Worm (Caenorhabditis elegans): ENCODE data around the gene C56E10.3.

C56E10.3 gene

ce11 chrX:6642798-6643197 lies 2.7 kb upstream of the C56E10.3 start (continued):
- TF ChIP-seq snpc-4 (tag; optimal IDR thresholded peaks at IDR 0.05) (no peak), nhr-237 (tag; optimal IDR thresholded peaks at IDR 0.05) (no peak)

ce11 chrX:6646387-6647061 lies 1.1 kb downstream of the C56E10.3 start:
- TF ChIP-seq pqm-1 (tag; optimal IDR thresholded peaks at IDR 0.05) = peak; percentile 64
- no peak for TF ChIP-seq ceh-28 (tag; optimal IDR thresholded peaks at IDR 0.05)
- TF ChIP-seq nhr-11 (tag; optimal IDR thresholded peaks at IDR 0.05) = no peak
- no peak for TF ChIP-seq nhr-77 (tag; optimal IDR thresholded peaks at IDR 0.05)
- peak; percentile 14 for TF ChIP-seq pha-4 (tag; optimal IDR thresholded peaks at IDR 0.05)
- TF ChIP-seq aly-2 (tag; optimal IDR thresholded peaks at IDR 0.05) = no peak
- peak; percentile 63 for TF ChIP-seq elt-2 (tag; optimal IDR thresholded peaks at IDR 0.05)

ce11 chrX:6649573-6649972 lies 4.1 kb downstream of the C56E10.3 start:
- TF ChIP-seq egl-27 (tag; optimal IDR thresholded peaks at IDR 0.05) (no peak), nhr-23 (tag; optimal IDR thresholded peaks at IDR 0.05) (peak; percentile 10), nhr-43 (tag; optimal IDR thresholded peaks at IDR 0.05; ENCODE audit: poor library complexity, severe bottlenecking) (peak; percentile 66)

- TF ChIP-seq elt-2 (tag; optimal IDR thresholded peaks at IDR 0.05) = peak; percentile 75
- peak; percentile 67 for TF ChIP-seq pha-4 (tag; optimal IDR thresholded peaks at IDR 0.05)
- TF ChIP-seq zag-1 (tag; optimal IDR thresholded peaks at IDR 0.05) = no peak
- peak; percentile 6 for TF ChIP-seq elt-1 (tag; optimal IDR thresholded peaks at IDR 0.05)
- no peak for TF ChIP-seq ceh-82 (tag; optimal IDR thresholded peaks at IDR 0.05)
- TF ChIP-seq pqm-1 (tag; optimal IDR thresholded peaks at IDR 0.05) = peak; percentile 54
- no peak for TF ChIP-seq jun-1 (tag; optimal IDR thresholded peaks at IDR 0.05)
- no peak for TF ChIP-seq egl-5 (tag; optimal IDR thresholded peaks at IDR 0.05)
Measured at ce11 chrX:6653173-6653572, 7.7 kb downstream of the C56E10.3 start.

- TF ChIP-seq pqm-1 (tag; optimal IDR thresholded peaks at IDR 0.05) = peak; percentile 66
- TF ChIP-seq hmg-11 (tag; optimal IDR thresholded peaks at IDR 0.05) = no peak
- TF ChIP-seq elt-2 (tag; optimal IDR thresholded peaks at IDR 0.05) = peak; percentile 80
Measured at ce11 chrX:6654139-6654538, 8.7 kb downstream of the C56E10.3 start.

ce11 chrX:6655163-6655562 lies 9.7 kb downstream of the C56E10.3 start, which contains the start of gene nhr-173:
Gene nhr-173 (plus strand): TSS chrX:6655528.
- TF ChIP-seq elt-2 (tag; optimal IDR thresholded peaks at IDR 0.05) = peak; percentile 77
- TF ChIP-seq snpc-4 (tag; optimal IDR thresholded peaks at IDR 0.05) = no peak
- no peak for TF ChIP-seq egl-5 (tag; optimal IDR thresholded peaks at IDR 0.05)
- TF ChIP-seq pqm-1 (tag; optimal IDR thresholded peaks at IDR 0.05) = no peak
- no peak for TF ChIP-seq zag-1 (tag; optimal IDR thresholded peaks at IDR 0.05)
- no peak for TF ChIP-seq lin-15B (tag; optimal IDR thresholded peaks at IDR 0.05)
- TF ChIP-seq sea-2 (GFP tag; optimal IDR thresholded peaks at IDR 0.05) = no peak
- no peak for TF ChIP-seq nhr-28 (tag; optimal IDR thresholded peaks at IDR 0.05)
- peak; percentile 11 for TF ChIP-seq pha-4 (tag; optimal IDR thresholded peaks at IDR 0.05)
- TF ChIP-seq nhr-76 (tag; optimal IDR thresholded peaks at IDR 0.05) = no peak
- no peak for TF ChIP-seq ztf-11 (tag; optimal IDR thresholded peaks at IDR 0.05)
- no peak for TF ChIP-seq egl-27 (tag; optimal IDR thresholded peaks at IDR 0.05)
- TF ChIP-seq skn-1 (tag; optimal IDR thresholded peaks at IDR 0.05) = no peak
- no peak for TF ChIP-seq elt-3 (tag; optimal IDR thresholded peaks at IDR 0.05)
- no peak for TF ChIP-seq unc-62 (GFP tag; optimal IDR thresholded peaks at IDR 0.05)

ce11 chrX:6656251-6656650 lies 10.8 kb downstream of the C56E10.3 start:
- TF ChIP-seq nhr-12 (tag; optimal IDR thresholded peaks at IDR 0.05) = no peak
- TF ChIP-seq pha-4 (tag; optimal IDR thresholded peaks at IDR 0.05) = peak; percentile 50
- no peak for TF ChIP-seq lin-39 (tag; optimal IDR thresholded peaks at IDR 0.05)
- TF ChIP-seq pqm-1 (tag; optimal IDR thresholded peaks at IDR 0.05) = peak; percentile 60
- TF ChIP-seq elt-2 (tag; optimal IDR thresholded peaks at IDR 0.05) = peak; percentile 16
